Fruit fly (Drosophila melanogaster) whole organism, wandering third instar larva: ENCODE measurements around the gene tal-1A.

ENCODE experiments used
- Abd-B ChIP-seq: fragments of >200 bp; optimal IDR thresholded peaks from 2 replicates; lab custom pipeline; 2017; ENCODE audit warnings: missing biosample characterization, missing genetic modification characterization
- CG32264 ChIP-seq: fragments of 200-800 bp; sonication (Bioruptor generic); optimal IDR thresholded peaks from 2 replicates; lab custom pipeline; 2016; ENCODE audit warnings: missing biosample characterization, missing genetic modification characterization
- HLH106 ChIP-seq: fragments of 200-800 bp; optimal IDR thresholded peaks from 3 replicates; lab custom pipeline; 2019; ENCODE audit warnings: missing biosample characterization, mild to moderate bottlenecking, missing genetic modification characterization, moderate library complexity
- Hr83 ChIP-seq: fragments of 200-300 bp; sonication (Bioruptor generic); optimal IDR thresholded peaks from 2 replicates; lab custom pipeline; 2016; ENCODE audit warnings: missing biosample characterization, mild to moderate bottlenecking, missing genetic modification characterization, moderate library complexity; ENCODE audit not compliant: poor library complexity, severe bottlenecking
- Jra ChIP-seq: sonication (Bioruptor generic); optimal IDR thresholded peaks from 2 replicates; lab custom pipeline; 2016; ENCODE audit warnings: missing biosample characterization, missing genetic modification characterization
- Mio ChIP-seq: sonication (Bioruptor generic); optimal IDR thresholded peaks from 2 replicates; lab custom pipeline; 2016; ENCODE audit warnings: missing biosample characterization, missing genetic modification characterization
- Myc ChIP-seq: fragments of >200 bp; optimal IDR thresholded peaks from 2 replicates; lab custom pipeline; 2017
- br ChIP-seq: fragments of 200-800 bp; sonication (Bioruptor generic); optimal IDR thresholded peaks from 2 replicates; lab custom pipeline; 2016; ENCODE audit warnings: missing biosample characterization, missing genetic modification characterization
- ey ChIP-seq: fragments of 200-800 bp; sonication (Bioruptor generic); optimal IDR thresholded peaks from 2 replicates; lab custom pipeline; 2016; ENCODE audit warnings: missing biosample characterization, missing genetic modification characterization
- foxo ChIP-seq, 2 experiments: fragments of 200-800 bp; sonication (Bioruptor generic); optimal IDR thresholded peaks; 2 replicates in 1 of 2; 3 replicates in 1 of 2; lab custom pipeline; 2016 to 2017; ENCODE audit warnings: missing biosample characterization in 2 of 2, missing genetic modification characterization in 2 of 2
- h ChIP-seq: fragments of 200-800 bp; sonication (Bioruptor generic); optimal IDR thresholded peaks from 3 replicates; lab custom pipeline; 2016; ENCODE audit warnings: missing biosample characterization, mild to moderate bottlenecking, missing genetic modification characterization
- psq ChIP-seq: fragments of 200-800 bp; sonication (Bioruptor generic); optimal IDR thresholded peaks from 3 replicates; lab custom pipeline; 2017; ENCODE audit warnings: missing biosample characterization, mild to moderate bottlenecking, missing genetic modification characterization, moderate library complexity

- TF ChIP-seq ey (no peak), Jra (GFP tag; lab: Kevin White, UChicago) (no peak), Myc (no peak), h (no peak), CG32264 (no peak), br (GFP tag; lab: Kevin White, UChicago) (no peak), HLH106 (tag; lab: Kevin White, UChicago) (no peak), psq (no peak), Mio (GFP tag; lab: Kevin White, UChicago) (no peak), Abd-B (GFP tag; lab: Kevin White, UChicago) (no peak), Hr83 (GFP tag; lab: Kevin White, UChicago) (no peak), foxo (GFP tag; optimal IDR thresholded peaks at IDR 0.05; lab: Kevin White, UChicago) (no peak)
Measured at dm6 chr3R:13771195-13771594, 41.7 kb upstream of the tal-1A start, which contains the start of gene CG9297.
